Fruit fly (Drosophila melanogaster) whole organism, embryonic: ENCODE data around the gene CG44261.

Experiments used
- CG10321 ChIP-seq: fragments of 200-800 bp; sonication (Bioruptor generic); IDR thresholded peaks from 2 replicates; pipeline ENCODE4 v1.3.6; 2022; ENCODE audit warnings: missing biosample characterization, missing genetic modification characterization
- CG11696 ChIP-seq: fragments of 200-800 bp; sonication (Bioruptor generic); IDR thresholded peaks from 2 replicates; pipeline ENCODE4 v1.3.6; 2022; ENCODE audit warnings: missing biosample characterization, missing genetic modification characterization
- CG12155 ChIP-seq: fragments of 200-800 bp; sonication (Bioruptor generic); optimal IDR thresholded peaks from 3 replicates; lab custom pipeline; 2016; ENCODE audit warnings: missing biosample characterization, missing genetic modification characterization
- CG12769 ChIP-seq: fragments of 200-800 bp; sonication (Bioruptor generic); optimal IDR thresholded peaks from 2 replicates; lab custom pipeline; 2019; ENCODE audit warnings: missing biosample characterization, mild to moderate bottlenecking, missing genetic modification characterization, moderate library complexity
- CG1647 ChIP-seq: fragments of 200-800 bp; sonication (Bioruptor generic); optimal IDR thresholded peaks from 3 replicates; lab custom pipeline; 2016; ENCODE audit warnings: missing biosample characterization, missing genetic modification characterization
- CG16815 ChIP-seq: fragments of 200-800 bp; sonication (Bioruptor generic); optimal IDR thresholded peaks from 3 replicates; lab custom pipeline; 2017; ENCODE audit warnings: missing biosample characterization, mild to moderate bottlenecking, missing genetic modification characterization
- CG16863 ChIP-seq: fragments of 200-800 bp; sonication (Bioruptor generic); optimal IDR thresholded peaks from 3 replicates; lab custom pipeline; 2016; ENCODE audit warnings: missing biosample characterization, missing genetic modification characterization
- CG17385 ChIP-seq: fragments of 200-800 bp; sonication (Bioruptor generic); optimal IDR thresholded peaks from 3 replicates; lab custom pipeline; 2018; ENCODE audit warnings: missing biosample characterization, mild to moderate bottlenecking, missing genetic modification characterization
- CG2116 ChIP-seq: fragments of 200-800 bp; sonication (Bioruptor generic); optimal IDR thresholded peaks from 3 replicates; lab custom pipeline; 2018; ENCODE audit warnings: missing biosample characterization, mild to moderate bottlenecking, missing genetic modification characterization
- CG31388 ChIP-seq: fragments of 200-800 bp; sonication (Bioruptor generic); optimal IDR thresholded peaks from 2 replicates; lab custom pipeline; 2016; ENCODE audit warnings: missing biosample characterization, missing genetic modification characterization
- CG9932 ChIP-seq: fragments of 200-800 bp; sonication (Bioruptor generic); IDR thresholded peaks from 2 replicates; pipeline ENCODE4 v1.3.6; 2022; ENCODE audit warnings: missing biosample characterization, missing genetic modification characterization
- CTCF ChIP-seq: fragments of 200-800 bp; sonication (Bioruptor generic); optimal IDR thresholded peaks from 2 replicates; lab custom pipeline; 2017; ENCODE audit warnings: missing biosample characterization, mild to moderate bottlenecking, missing genetic modification characterization, moderate library complexity
- Chrac-16 ChIP-seq: fragments of 200-800 bp; sonication (Bioruptor generic); optimal IDR thresholded peaks from 3 replicates; lab custom pipeline; 2016; ENCODE audit warnings: missing biosample characterization, missing genetic modification characterization
- HmgD ChIP-seq: fragments of 200-800 bp; sonication (Bioruptor generic); optimal IDR thresholded peaks from 3 replicates; lab custom pipeline; 2016; ENCODE audit warnings: missing biosample characterization, missing genetic modification characterization
- Hr51 ChIP-seq, 2 experiments: fragments of 200-800 bp; sonication (Bioruptor generic); optimal IDR thresholded peaks; 2 replicates in 1 of 2; 3 replicates in 1 of 2; lab custom pipeline; 2016 to 2018; ENCODE audit warnings: missing biosample characterization in 2 of 2, missing genetic modification characterization in 2 of 2, mild to moderate bottlenecking in 1 of 2, moderate library complexity in 1 of 2
- Hsf ChIP-seq: fragments of 200-800 bp; sonication (Bioruptor generic); optimal IDR thresholded peaks from 3 replicates; lab custom pipeline; 2016; ENCODE audit warnings: missing biosample characterization, missing genetic modification characterization
- NC2α ChIP-seq: fragments of 200-800 bp; sonication (Bioruptor generic); optimal IDR thresholded peaks from 2 replicates; lab custom pipeline; 2016; ENCODE audit warnings: missing biosample characterization, missing genetic modification characterization
- Oaz ChIP-seq: fragments of 200-800 bp; sonication (Bioruptor generic); IDR thresholded peaks from 2 replicates; pipeline ENCODE4 v1.3.6; 2022; ENCODE audit warnings: missing biosample characterization, missing genetic modification characterization
- PHDP ChIP-seq: fragments of 200-800 bp; sonication (Bioruptor generic); optimal IDR thresholded peaks from 3 replicates; lab custom pipeline; 2018; ENCODE audit warnings: missing biosample characterization, mild to moderate bottlenecking, missing genetic modification characterization, moderate library complexity
- Sin3A ChIP-seq: fragments of >200 bp; optimal IDR thresholded peaks from 2 replicates; lab custom pipeline; 2018
- Sry-δ ChIP-seq: fragments of 200-800 bp; sonication (Bioruptor generic); optimal IDR thresholded peaks from 2 replicates; lab custom pipeline; 2016; ENCODE audit warnings: missing biosample characterization, missing genetic modification characterization
- Xbp1 ChIP-seq: fragments of 200-800 bp; sonication (Bioruptor generic); optimal IDR thresholded peaks from 3 replicates; lab custom pipeline; 2016; ENCODE audit warnings: missing biosample characterization, mild to moderate bottlenecking, missing genetic modification characterization
- az2 ChIP-seq: fragments of 200-800 bp; sonication (Bioruptor generic); optimal IDR thresholded peaks from 3 replicates; lab custom pipeline; 2016; ENCODE audit warnings: missing biosample characterization, missing genetic modification characterization
- bowl ChIP-seq: fragments of 200-800 bp; sonication (Bioruptor generic); IDR thresholded peaks from 2 replicates; pipeline ENCODE4 v1.3.6; 2022; ENCODE audit warnings: missing biosample characterization, missing genetic modification characterization
- cad ChIP-seq: fragments of >200 bp; optimal IDR thresholded peaks from 2 replicates; lab custom pipeline; 2017; ENCODE audit warnings: missing biosample characterization, missing genetic modification characterization
- crp ChIP-seq, 2 experiments: fragments of 200-800 bp; sonication (Bioruptor generic); optimal IDR thresholded peaks; 2 replicates in 1 of 2; 3 replicates in 1 of 2; lab custom pipeline; 2017; ENCODE audit warnings: missing biosample characterization in 2 of 2, missing genetic modification characterization in 2 of 2, mild to moderate bottlenecking in 1 of 2, moderate library complexity in 1 of 2
- en ChIP-seq: fragments of 200-800 bp; sonication (Bioruptor generic); optimal IDR thresholded peaks from 2 replicates; lab custom pipeline; 2016; ENCODE audit warnings: missing biosample characterization, missing genetic modification characterization
- gt ChIP-seq: fragments of 200-800 bp; sonication (Bioruptor generic); IDR thresholded peaks from 2 replicates; pipeline ENCODE4 v1.3.6; 2022; ENCODE audit warnings: missing biosample characterization, missing genetic modification characterization
- inv ChIP-seq: fragments of 200-800 bp; sonication (Bioruptor generic); IDR thresholded peaks from 2 replicates; pipeline ENCODE4 v1.3.6; 2022; ENCODE audit warnings: missing biosample characterization, missing genetic modification characterization; ENCODE audit not compliant: partially characterized antibody
- jing ChIP-seq: fragments of 200-800 bp; sonication (Bioruptor generic); optimal IDR thresholded peaks from 2 replicates; lab custom pipeline; 2018; ENCODE audit warnings: missing biosample characterization, mild to moderate bottlenecking, missing genetic modification characterization
- lbe ChIP-seq: fragments of 200-800 bp; sonication (Bioruptor generic); optimal IDR thresholded peaks from 2 replicates; lab custom pipeline; 2016; ENCODE audit warnings: missing biosample characterization, mild to moderate bottlenecking, missing genetic modification characterization
- mam ChIP-seq: fragments of 200-800 bp; sonication (Bioruptor generic); optimal IDR thresholded peaks from 3 replicates; lab custom pipeline; 2016; ENCODE audit warnings: missing biosample characterization, missing genetic modification characterization
- nau ChIP-seq: fragments of 200-800 bp; sonication (Bioruptor generic); optimal IDR thresholded peaks from 3 replicates; lab custom pipeline; 2017; ENCODE audit warnings: missing biosample characterization, mild to moderate bottlenecking, missing genetic modification characterization, missing genetic modification reagents
- nerfin-2 ChIP-seq: fragments of 200-800 bp; sonication (Bioruptor generic); IDR thresholded peaks from 2 replicates; pipeline ENCODE4 v1.3.6; 2022; ENCODE audit warnings: missing biosample characterization, missing genetic modification characterization; ENCODE audit not compliant: partially characterized antibody
- pnt ChIP-seq: fragments of 200-800 bp; sonication (Bioruptor generic); optimal IDR thresholded peaks from 3 replicates; lab custom pipeline; 2016; ENCODE audit warnings: missing biosample characterization, missing genetic modification characterization
- psq ChIP-seq: fragments of 200-800 bp; sonication (Bioruptor generic); optimal IDR thresholded peaks from 2 replicates; lab custom pipeline; 2017; ENCODE audit warnings: missing biosample characterization, missing genetic modification characterization
- salm ChIP-seq: fragments of 200-800 bp; sonication (Bioruptor generic); optimal IDR thresholded peaks from 2 replicates; lab custom pipeline; 2018; ENCODE audit warnings: missing biosample characterization, mild to moderate bottlenecking, missing genetic modification characterization
- scrt ChIP-seq: fragments of 200-800 bp; sonication (Bioruptor generic); optimal IDR thresholded peaks from 2 replicates; lab custom pipeline; 2018; ENCODE audit warnings: missing biosample characterization, mild to moderate bottlenecking, missing genetic modification characterization, moderate library complexity
- seq ChIP-seq: fragments of 200-800 bp; sonication (Bioruptor generic); IDR thresholded peaks from 2 replicates; pipeline ENCODE4 v1.3.6; 2022; ENCODE audit warnings: missing biosample characterization, missing genetic modification characterization
- sna ChIP-seq: fragments of 200-800 bp; sonication (Bioruptor generic); IDR thresholded peaks from 2 replicates; pipeline ENCODE4 v1.3.6; 2022; ENCODE audit warnings: missing biosample characterization, missing genetic modification characterization; ENCODE audit not compliant: partially characterized antibody
- tap ChIP-seq: fragments of 200-800 bp; optimal IDR thresholded peaks from 3 replicates; lab custom pipeline; 2019; ENCODE audit warnings: missing biosample characterization, mild to moderate bottlenecking, missing genetic modification characterization, moderate library complexity
- tll ChIP-seq, 2 experiments: fragments of 200-800 bp in 1 of 2; fragments of >200 bp in 1 of 2; sonication (Bioruptor generic) in 1 of 2; optimal IDR thresholded peaks; 2 replicates each; lab custom pipeline; 2017 to 2019; ENCODE audit warnings: missing biosample characterization in 2 of 2, missing genetic modification characterization in 2 of 2, mild to moderate bottlenecking in 1 of 2, moderate library complexity in 1 of 2
- trem ChIP-seq: fragments of 200-800 bp; optimal IDR thresholded peaks from 3 replicates; lab custom pipeline; 2019; ENCODE audit warnings: missing biosample characterization, mild to moderate bottlenecking, missing genetic modification characterization, moderate library complexity
- tx ChIP-seq: fragments of 200-800 bp; sonication (Bioruptor generic); optimal IDR thresholded peaks from 2 replicates; lab custom pipeline; 2016; ENCODE audit warnings: missing biosample characterization, missing genetic modification characterization
- wdn ChIP-seq: fragments of 200-800 bp; sonication (Bioruptor generic); IDR thresholded peaks from 2 replicates; pipeline ENCODE4 v1.3.6; 2022; ENCODE audit warnings: missing biosample characterization, missing genetic modification characterization
- yki ChIP-seq: fragments of >200 bp; optimal IDR thresholded peaks from 3 replicates; lab custom pipeline; 2018

Gene CG44261

dm6 chr3R:9404104-9404512, 3.9 kb downstream of the CG44261 start, which contains the start of the genes CG9356, BBIP1 and CG8135 (continued):
- TF ChIP-seq cad (GFP tag; lab: Kevin White, UChicago) (no peak), NC2α (GFP tag; lab: Kevin White, UChicago) (peak; percentile 65), PHDP (tag; lab: Kevin White, UChicago) (peak; percentile 73), HmgD (GFP tag; lab: Kevin White, UChicago) (peak; percentile 71), mam (peak; percentile 86), CG31388 (GFP tag; lab: Kevin White, UChicago) (peak; percentile 24), CG10321 (GFP tag; lab: Robert Waterston, UW) (no peak), tll (GFP tag; optimal IDR thresholded peaks at IDR 0.05; lab: Kevin White, UChicago) (peak in 1 of 2 experiments; percentile 72), CG1647 (GFP tag; lab: Kevin White, UChicago) (peak; percentile 79), salm (tag; lab: Kevin White, UChicago) (peak; percentile 47), inv (GFP tag; lab: Robert Waterston, UW) (no peak), CG12155 (GFP tag; lab: Kevin White, UChicago) (peak; percentile 81), jing (GFP tag; lab: Kevin White, UChicago) (no peak), nau (GFP tag; lab: Kevin White, UChicago) (no peak), psq (GFP tag; lab: Kevin White, UChicago) (peak; percentile 59), CG12769 (no peak), tx (GFP tag; lab: Kevin White, UChicago) (peak; percentile 81), bowl (GFP tag; lab: Robert Waterston, UW) (no peak), CG16815 (GFP tag; lab: Kevin White, UChicago) (peak; percentile 21), Sin3A (peak; percentile 92), CTCF (GFP tag; lab: Kevin White, UChicago) (peak; percentile 2), en (GFP tag; lab: Kevin White, UChicago) (peak; percentile 73), sna (GFP tag; lab: Robert Waterston, UW) (no peak), Chrac-16 (GFP tag; lab: Kevin White, UChicago) (peak; percentile 85), CG11696 (GFP tag; lab: Robert Waterston, UW) (no peak), Sry-δ (GFP tag; lab: Kevin White, UChicago) (peak; percentile 72), wdn (GFP tag; lab: Robert Waterston, UW) (no peak), az2 (peak; percentile 77), yki (no peak), CG16863 (GFP tag; lab: Kevin White, UChicago) (peak; percentile 76), tap (tag; lab: Kevin White, UChicago) (peak; percentile 26), trem (peak; percentile 100), nerfin-2 (no peak), CG17385 (GFP tag; lab: Kevin White, UChicago) (no peak), Oaz (no peak), Hr51 (GFP tag; optimal IDR thresholded peaks at IDR 0.05; lab: Kevin White, UChicago) (peak in 1 of 2 experiments; percentile 82), gt (GFP tag; lab: Robert Waterston, UW) (no peak), seq (peak; percentile 46; the same call in 1 of the 2 replicates), pnt (GFP tag; lab: Kevin White, UChicago) (peak; percentile 67), CG2116 (GFP tag; lab: Kevin White, UChicago) (peak; percentile 73), Hsf (GFP tag; lab: Kevin White, UChicago) (peak; percentile 88), scrt (no peak), CG9932 (GFP tag; lab: Robert Waterston, UW) (peak; percentile 75), lbe (peak; percentile 82), Xbp1 (GFP tag; lab: Kevin White, UChicago) (peak; percentile 85), crp (GFP tag; optimal IDR thresholded peaks at IDR 0.05; lab: Kevin White, UChicago) (peak in 1 of 2 experiments; percentile 37)
